Worm (Caenorhabditis elegans) whole organism, L1 larva: ENCODE results near the gene C03B1.2.

Source experiments
- C34B4.2 ChIP-seq: sonication (generic microtip); optimal IDR thresholded peaks from 2 replicates; lab custom pipeline; 2017; ENCODE audit warnings: mild to moderate bottlenecking, missing genetic modification characterization, missing compliant biosample characterization
- ceh-88 ChIP-seq: fragments of 200-800 bp; sonication (Bioruptor generic); IDR thresholded peaks from 2 replicates; pipeline ENCODE4 v1.3.6; 2022; ENCODE audit warnings: missing genetic modification characterization, missing compliant biosample characterization
- lin-35 ChIP-seq, 2 experiments: fragments of 150-350 bp; optimal IDR thresholded peaks; 2 replicates each; lab custom pipeline; 2014; ENCODE audit warnings: missing biosample characterization in 2 of 2, missing genetic modification characterization in 2 of 2, missing genetic modification reagents in 2 of 2
- mep-1 ChIP-seq: fragments of 150-350 bp; optimal IDR thresholded peaks from 2 replicates; lab custom pipeline; 2014; ENCODE audit warnings: missing biosample characterization, missing genetic modification characterization
- nhr-28 ChIP-seq: fragments of 150-350 bp; optimal IDR thresholded peaks from 2 replicates; lab custom pipeline; 2014; ENCODE audit warnings: missing biosample characterization, missing genetic modification characterization
- snpc-4 ChIP-seq: fragments of 150-350 bp; optimal IDR thresholded peaks from 2 replicates; lab custom pipeline; 2014; ENCODE audit warnings: missing biosample characterization, missing genetic modification characterization
- tbx-2 ChIP-seq: sonication (generic microtip); optimal IDR thresholded peaks from 2 replicates; lab custom pipeline; 2016; ENCODE audit warnings: missing genetic modification characterization, missing compliant biosample characterization

ce11 chrX:6338446-6338845, 31.4 kb upstream of the C03B1.2 start:
- no peak for TF ChIP-seq ceh-88 (GFP tag; lab: Robert Waterston, UW)
- no peak for TF ChIP-seq snpc-4 (tag; lab: Kevin White, UChicago)
- no peak for TF ChIP-seq nhr-28 (tag; lab: Kevin White, UChicago)
- no peak for TF ChIP-seq C34B4.2 (tag; lab: Kevin White, UChicago)
- no peak for TF ChIP-seq tbx-2 (tag; lab: Kevin White, UChicago)
- TF ChIP-seq lin-35 (GFP tag; optimal IDR thresholded peaks at IDR 0.05; lab: Kevin White, UChicago): peak in 1 of 2 experiments; percentile 45
- TF ChIP-seq mep-1: no peak
